Worm (Caenorhabditis elegans) whole organism, L4 larva: ENCODE measurements around the gene twk-36.

Experiments used
- aha-1 ChIP-seq: fragments of 150-350 bp; peaks from one replicate; lab custom pipeline; 2014; ENCODE audit warnings: missing biosample characterization, missing genetic modification characterization
- aly-2 ChIP-seq: sonication (generic microtip); optimal IDR thresholded peaks from 2 replicates; lab custom pipeline; 2018; ENCODE audit warnings: missing biosample characterization, missing genetic modification characterization
- ceh-20 ChIP-seq: fragments of 200-800 bp; sonication (Bioruptor generic); IDR thresholded peaks from 2 replicates; pipeline ENCODE4 v1.3.6; 2022; ENCODE audit warnings: missing genetic modification reagents, missing genetic modification characterization, missing compliant biosample characterization
- ceh-62 ChIP-seq: sonication (generic microtip); optimal IDR thresholded peaks from 2 replicates; lab custom pipeline; 2017; ENCODE audit warnings: missing biosample characterization, missing genetic modification characterization
- ces-1 ChIP-seq: fragments of 150-350 bp; sonication (generic microtip); optimal IDR thresholded peaks from 4 replicates; lab custom pipeline; 2014; ENCODE audit warnings: missing biosample characterization, missing genetic modification reagents, missing genetic modification characterization
- daf-16 ChIP-seq, 3 experiments: sonication (generic microtip); optimal IDR thresholded peaks; 2 replicates each; lab custom pipeline; 2016 to 2017; ENCODE audit warnings: missing genetic modification characterization in 3 of 3, missing genetic modification reagents in 3 of 3, mild to moderate bottlenecking in 2 of 3, missing compliant biosample characterization in 2 of 3, missing biosample characterization in 1 of 3, moderate library complexity in 1 of 3
- daf-8 ChIP-seq: fragments of 200-800 bp; sonication (Bioruptor generic); IDR thresholded peaks from 2 replicates; pipeline ENCODE4 v1.3.6; 2022; ENCODE audit warnings: missing genetic modification characterization, missing compliant biosample characterization
- dmd-6 ChIP-seq: fragments of 200-800 bp; sonication (Bioruptor generic); IDR thresholded peaks from 2 replicates; pipeline ENCODE4 v1.3.6; 2022; ENCODE audit warnings: missing genetic modification reagents, missing genetic modification characterization, missing compliant biosample characterization
- dve-1 ChIP-seq: sonication (generic microtip); optimal IDR thresholded peaks from 2 replicates; lab custom pipeline; 2017; ENCODE audit warnings: antibody characterized with exemption, mild to moderate bottlenecking, missing genetic modification characterization, missing compliant biosample characterization; ENCODE audit not compliant: insufficient read depth
- egl-27 ChIP-seq: sonication (generic microtip); optimal IDR thresholded peaks from 3 replicates; lab custom pipeline; 2017; ENCODE audit warnings: missing biosample characterization, missing genetic modification reagents, missing genetic modification characterization
- hlh-11 ChIP-seq: fragments of 200-800 bp; sonication (Bioruptor generic); optimal IDR thresholded peaks from 2 replicates; lab custom pipeline; 2018; ENCODE audit warnings: mild to moderate bottlenecking, missing genetic modification characterization, missing compliant biosample characterization
- hlh-30 ChIP-seq: sonication (generic microtip); optimal IDR thresholded peaks from 2 replicates; lab custom pipeline; 2017; ENCODE audit warnings: antibody characterized with exemption, mild to moderate bottlenecking, missing genetic modification characterization, missing compliant biosample characterization; ENCODE audit not compliant: insufficient read depth
- lim-7 ChIP-seq: fragments of 200-800 bp; sonication (Bioruptor generic); IDR thresholded peaks from 2 replicates; pipeline ENCODE4 v1.3.6; 2022; ENCODE audit warnings: missing genetic modification characterization, missing compliant biosample characterization
- lin-1 ChIP-seq: fragments of 200-800 bp; sonication (Bioruptor generic); IDR thresholded peaks from 2 replicates; pipeline ENCODE4 v1.3.6; 2022; ENCODE audit warnings: missing genetic modification reagents, missing genetic modification characterization, missing compliant biosample characterization
- lin-15B ChIP-seq: fragments of 150-350 bp; sonication (generic microtip); optimal IDR thresholded peaks from 3 replicates; lab custom pipeline; 2014; ENCODE audit warnings: missing biosample characterization, missing genetic modification characterization
- mdl-1 ChIP-seq, 2 experiments: fragments of 150-350 bp in 1 of 2; sonication (generic microtip) in 1 of 2; optimal IDR thresholded peaks; 2 replicates each; lab custom pipeline; 2014 to 2017; ENCODE audit warnings: missing biosample characterization in 2 of 2, missing genetic modification characterization in 2 of 2
- mdt-29 ChIP-seq: fragments of 200-800 bp; sonication (Bioruptor generic); IDR thresholded peaks from 2 replicates; pipeline ENCODE4 v1.3.6; 2022; ENCODE audit warnings: missing genetic modification reagents, missing genetic modification characterization, missing compliant biosample characterization
- mep-1 ChIP-seq: fragments of 150-350 bp; sonication (generic microtip); optimal IDR thresholded peaks from 3 replicates; lab custom pipeline; 2014; ENCODE audit warnings: missing biosample characterization, missing genetic modification characterization
- mes-2 ChIP-seq: sonication (generic microtip); optimal IDR thresholded peaks from 2 replicates; lab custom pipeline; 2016; ENCODE audit warnings: missing genotype, mild to moderate bottlenecking, missing genetic modification characterization, missing compliant biosample characterization; ENCODE audit not compliant: poor library complexity, severe bottlenecking
- mxl-2 ChIP-seq: fragments of 200-800 bp; sonication (Bioruptor generic); conservative IDR thresholded peaks from 2 replicates; pipeline ENCODE4 v1.3.6; 2022; ENCODE audit warnings: missing genetic modification reagents, missing genetic modification characterization, missing compliant biosample characterization
- mxl-3 ChIP-seq: fragments of 200-800 bp; sonication (Bioruptor generic); optimal IDR thresholded peaks from 2 replicates; lab custom pipeline; 2018; ENCODE audit warnings: mild to moderate bottlenecking, missing genetic modification characterization, missing compliant biosample characterization
- nhr-10 ChIP-seq: fragments of 150-350 bp; optimal IDR thresholded peaks from 2 replicates; lab custom pipeline; 2014; ENCODE audit warnings: missing biosample characterization, missing genetic modification characterization
- nhr-102 ChIP-seq: sonication (generic microtip); optimal IDR thresholded peaks from 2 replicates; lab custom pipeline; 2016; ENCODE audit warnings: mild to moderate bottlenecking, missing genetic modification characterization, moderate library complexity, missing compliant biosample characterization
- nhr-11 ChIP-seq: fragments of 150-350 bp; optimal IDR thresholded peaks from 2 replicates; lab custom pipeline; 2014; ENCODE audit warnings: missing biosample characterization, missing genetic modification characterization
- nhr-25 ChIP-seq: sonication (generic microtip); optimal IDR thresholded peaks from 2 replicates; lab custom pipeline; 2017; ENCODE audit warnings: missing genetic modification characterization, mild to moderate bottlenecking, missing compliant biosample characterization, antibody characterized with exemption, moderate library complexity, borderline replicate concordance; ENCODE audit not compliant: insufficient read depth
- nhr-28 ChIP-seq: fragments of 150-350 bp; optimal IDR thresholded peaks from 2 replicates; lab custom pipeline; 2014; ENCODE audit warnings: missing biosample characterization, missing genetic modification characterization
- nhr-42 ChIP-seq: fragments of 200-800 bp; sonication (Bioruptor generic); IDR thresholded peaks from 2 replicates; pipeline ENCODE4 v1.3.6; 2022; ENCODE audit warnings: missing genetic modification characterization, missing compliant biosample characterization
- nhr-48 ChIP-seq: sonication (generic microtip); optimal IDR thresholded peaks from 2 replicates; lab custom pipeline; 2016; ENCODE audit warnings: mild to moderate bottlenecking, missing genetic modification characterization, missing compliant biosample characterization
- nhr-76 ChIP-seq: fragments of 150-350 bp; optimal IDR thresholded peaks from 2 replicates; lab custom pipeline; 2014; ENCODE audit warnings: missing biosample characterization, missing genetic modification characterization
- nhr-77 ChIP-seq: fragments of 150-350 bp; optimal IDR thresholded peaks from 2 replicates; lab custom pipeline; 2014; ENCODE audit warnings: missing biosample characterization, missing genetic modification characterization
- pha-4 ChIP-seq, 2 experiments: fragments of 150-350 bp in 1 of 2; fragments of 200-800 bp in 1 of 2; sonication (Bioruptor generic) in 1 of 2; IDR thresholded peaks in 1 of 2; optimal IDR thresholded peaks in 1 of 2; 2 replicates each; pipeline versions ENCODE4 v1.3.6 to Lab custom; 2014 to 2022; ENCODE audit warnings: missing genetic modification characterization in 2 of 2, missing genetic modification reagents in 2 of 2, missing biosample characterization in 1 of 2, missing compliant biosample characterization in 1 of 2
- php-3 ChIP-seq: fragments of 200-800 bp; sonication (Bioruptor generic); IDR thresholded peaks from 2 replicates; pipeline ENCODE4 v1.3.6; 2022; ENCODE audit warnings: missing genetic modification reagents, missing genetic modification characterization, missing compliant biosample characterization
- pqm-1 ChIP-seq: sonication (generic microtip); optimal IDR thresholded peaks from 2 replicates; lab custom pipeline; 2017; ENCODE audit warnings: missing biosample characterization, missing genetic modification characterization
- saeg-2 ChIP-seq: fragments of 200-800 bp; sonication (Bioruptor generic); IDR thresholded peaks from 2 replicates; pipeline ENCODE4 v1.3.6; 2022; ENCODE audit warnings: missing genetic modification reagents, missing genetic modification characterization, missing compliant biosample characterization
- sdz-12 ChIP-seq: fragments of 200-800 bp; sonication (Bioruptor generic); optimal IDR thresholded peaks from 2 replicates; lab custom pipeline; 2018; ENCODE audit warnings: mild to moderate bottlenecking, missing genetic modification characterization, missing compliant biosample characterization
- snpc-1.2 ChIP-seq: fragments of 200-800 bp; sonication (Bioruptor generic); IDR thresholded peaks from 2 replicates; pipeline ENCODE4 v1.3.6; 2022; ENCODE audit warnings: missing genetic modification reagents, missing genetic modification characterization, missing compliant biosample characterization
- tra-1 ChIP-seq: fragments of 200-800 bp; sonication (Bioruptor generic); IDR thresholded peaks from 2 replicates; pipeline ENCODE4 v1.3.6; 2022; ENCODE audit warnings: missing genetic modification reagents, missing genetic modification characterization, missing compliant biosample characterization
- zip-2 ChIP-seq: fragments of 150-350 bp; optimal IDR thresholded peaks from 2 replicates; lab custom pipeline; 2014; ENCODE audit warnings: missing biosample characterization, missing genetic modification characterization
- ztf-7 ChIP-seq: fragments of 150-350 bp; optimal IDR thresholded peaks from 2 replicates; lab custom pipeline; 2014; ENCODE audit warnings: missing biosample characterization, missing genetic modification characterization

twk-36 gene

ce11 chrV:17721709-17722108 lies 25.1 kb downstream of the twk-36 start:
- TF ChIP-seq saeg-2 (peak; percentile 72; the same call in 1 of the 2 replicates), nhr-48 (tag; lab: Kevin White, UChicago) (peak; percentile 70), mep-1 (tag; lab: Kevin White, UChicago) (peak; percentile 40), zip-2 (tag; lab: Kevin White, UChicago) (no peak), lin-1 (GFP tag; lab: Robert Waterston, UW) (peak; percentile 85; the same call in 1 of the 2 replicates), nhr-42 (GFP tag; lab: Robert Waterston, UW) (peak; percentile 53; the same call in 1 of the 2 replicates), mxl-2 (GFP tag; lab: Robert Waterston, UW) (no peak), aha-1 (tag; lab: Kevin White, UChicago) (peak; percentile 85), aly-2 (tag; lab: Kevin White, UChicago) (no peak), lin-15B (tag; lab: Kevin White, UChicago) (no peak), mxl-3 (GFP tag; lab: Kevin White, UChicago) (peak; percentile 2), dve-1 (tag; lab: Kevin White, UChicago) (peak; percentile 87), hlh-11 (tag; lab: Kevin White, UChicago) (peak; percentile 91), nhr-102 (tag; lab: Kevin White, UChicago) (peak; percentile 78), ceh-20 (peak; percentile 37; the same call in 1 of the 2 replicates), nhr-77 (peak; percentile 78), nhr-76 (tag; lab: Kevin White, UChicago) (no peak), nhr-28 (peak; percentile 90), dmd-6 (GFP tag; lab: Robert Waterston, UW) (peak; percentile 97), mdl-1 (tag; optimal IDR thresholded peaks at IDR 0.05; lab: Kevin White, UChicago) (peak in 1 of 2 experiments; percentile 41), pha-4 (GFP tag; IDR thresholded peaks at IDR 0.05; lab: Robert Waterston, UW) (0 out of 2 replicates have a peak, but pooled peaks have one; percentile 52), pha-4 (tag; optimal IDR thresholded peaks at IDR 0.05; lab: Kevin White, UChicago) (no peak), mdt-29 (GFP tag; lab: Robert Waterston, UW) (peak; percentile 67), hlh-30 (peak; percentile 53), php-3 (peak; percentile 85), daf-8 (GFP tag; lab: Robert Waterston, UW) (no peak), ztf-7 (tag; lab: Kevin White, UChicago) (no peak), tra-1 (peak; percentile 79), pqm-1 (tag; lab: Kevin White, UChicago) (peak; percentile 98), daf-16 (GFP tag; optimal IDR thresholded peaks at IDR 0.05; lab: Kevin White, UChicago) (no peak), daf-16 (tag; optimal IDR thresholded peaks at IDR 0.05; lab: Kevin White, UChicago) (peak; percentile 94), nhr-10 (tag; lab: Kevin White, UChicago) (peak; percentile 58)

ce11 chrV:17718647-17719046 lies 28.2 kb downstream of the twk-36 start, which contains the start of gene str-77:
str-77 (plus strand) TSS chrV:17718947.
- no peak for TF ChIP-seq daf-16 (GFP tag; optimal IDR thresholded peaks at IDR 0.05; lab: Kevin White, UChicago)
- TF ChIP-seq daf-16 (tag; optimal IDR thresholded peaks at IDR 0.05; lab: Kevin White, UChicago), result no peak
- no peak for TF ChIP-seq mxl-3 (GFP tag; lab: Kevin White, UChicago)
- TF ChIP-seq ces-1, result no peak
- TF ChIP-seq snpc-1.2 (GFP tag; lab: Robert Waterston, UW), result no peak
- no peak for TF ChIP-seq mes-2 (tag; lab: Kevin White, UChicago)
- TF ChIP-seq nhr-11 (tag; lab: Kevin White, UChicago), result no peak
- no peak for TF ChIP-seq nhr-28
- no peak for TF ChIP-seq ceh-62 (tag; lab: Kevin White, UChicago)
- TF ChIP-seq nhr-48 (tag; lab: Kevin White, UChicago), result no peak
- TF ChIP-seq lin-1 (GFP tag; lab: Robert Waterston, UW), result no peak
- no peak for TF ChIP-seq egl-27
- TF ChIP-seq sdz-12 (GFP tag; lab: Kevin White, UChicago), result no peak
- no peak for TF ChIP-seq nhr-42 (GFP tag; lab: Robert Waterston, UW)
- TF ChIP-seq lim-7, result no peak
- no peak for TF ChIP-seq nhr-25 (tag; lab: Kevin White, UChicago)
